Worm (Caenorhabditis elegans) whole organism, L2 larva: Measurements from ENCODE around the gene gfi-3.
A peak's percentile ranks its signal among the peaks of the same experiment; 100 is the strongest.
"Not testable (repeated sequence)": the region's sequence is repeated elsewhere in the genome, so short reads cannot be mapped to it uniquely, and the experiment has no call there.

Experiments used
- C34F6.9 ChIP-seq: fragments of 150-350 bp; optimal IDR thresholded peaks from 2 replicates; lab custom pipeline; 2014; ENCODE audit warnings: missing biosample characterization, missing genetic modification characterization
- F13H6.1 ChIP-seq: sonication (generic microtip); optimal IDR thresholded peaks from 2 replicates; lab custom pipeline; 2016; ENCODE audit warnings: missing genetic modification characterization, missing compliant biosample characterization
- R02D3.7 ChIP-seq: fragments of 150-350 bp; optimal IDR thresholded peaks from 2 replicates; lab custom pipeline; 2014; ENCODE audit warnings: missing biosample characterization, missing genetic modification characterization
- Y55F3AM.14 ChIP-seq: fragments of 200-800 bp; sonication (Bioruptor generic); optimal IDR thresholded peaks from 2 replicates; lab custom pipeline; 2018; ENCODE audit warnings: mild to moderate bottlenecking, missing genetic modification characterization, missing compliant biosample characterization
- ZK546.5 ChIP-seq: sonication (generic microtip); optimal IDR thresholded peaks from 2 replicates; lab custom pipeline; 2017; ENCODE audit warnings: missing biosample characterization, missing genetic modification characterization
- alr-1 ChIP-seq: fragments of 150-350 bp; optimal IDR thresholded peaks from 2 replicates; lab custom pipeline; 2014; ENCODE audit warnings: missing biosample characterization, missing genetic modification characterization
- ama-1 ChIP-seq: fragments of 150-350 bp; optimal IDR thresholded peaks from 2 replicates; lab custom pipeline; 2018; ENCODE audit warnings: inconsistent platforms
- blmp-1 ChIP-seq: sonication (generic microtip); optimal IDR thresholded peaks from 2 replicates; lab custom pipeline; 2017; ENCODE audit warnings: missing genetic modification characterization, mild to moderate bottlenecking, missing compliant biosample characterization, antibody characterized with exemption, moderate library complexity; ENCODE audit not compliant: insufficient read depth
- ceh-82 ChIP-seq: fragments of 150-350 bp; optimal IDR thresholded peaks from 2 replicates; lab custom pipeline; 2014; ENCODE audit warnings: missing biosample characterization, missing genetic modification characterization
- crh-2 ChIP-seq: sonication (generic microtip); optimal IDR thresholded peaks from 2 replicates; lab custom pipeline; 2017; ENCODE audit warnings: missing biosample characterization, missing genetic modification characterization
- dmd-4 ChIP-seq: sonication (generic microtip); optimal IDR thresholded peaks from 2 replicates; lab custom pipeline; 2017; ENCODE audit warnings: missing biosample characterization, missing genetic modification characterization
- egl-27 ChIP-seq: sonication (generic microtip); optimal IDR thresholded peaks from 3 replicates; lab custom pipeline; 2017; ENCODE audit warnings: missing biosample characterization, missing genetic modification reagents, missing genetic modification characterization
- elt-1 ChIP-seq: fragments of 150-350 bp; optimal IDR thresholded peaks from 2 replicates; lab custom pipeline; 2014; ENCODE audit warnings: missing biosample characterization, missing genetic modification characterization
- elt-3 ChIP-seq: sonication (generic microtip); optimal IDR thresholded peaks from 2 replicates; lab custom pipeline; 2017; ENCODE audit warnings: missing biosample characterization, missing genetic modification characterization
- fos-1 ChIP-seq: fragments of 150-350 bp; optimal IDR thresholded peaks from 2 replicates; lab custom pipeline; 2014; ENCODE audit warnings: missing biosample characterization, missing genetic modification characterization
- gmeb-1 ChIP-seq: fragments of 150-350 bp; optimal IDR thresholded peaks from 2 replicates; lab custom pipeline; 2014; ENCODE audit warnings: missing biosample characterization, missing genetic modification characterization
- lin-11 ChIP-seq: fragments of 150-350 bp; sonication (generic microtip); optimal IDR thresholded peaks from 2 replicates; lab custom pipeline; 2014; ENCODE audit warnings: missing biosample characterization, missing genetic modification characterization, inconsistent platforms, mixed read lengths
- lin-13 ChIP-seq: fragments of 150-350 bp; optimal IDR thresholded peaks from 2 replicates; lab custom pipeline; 2014; ENCODE audit warnings: missing biosample characterization, missing genetic modification reagents, missing genetic modification characterization
- lin-39 ChIP-seq: fragments of 150-350 bp; optimal IDR thresholded peaks from 2 replicates; lab custom pipeline; 2014; ENCODE audit warnings: missing biosample characterization, missing genetic modification reagents, missing genetic modification characterization
- lsy-2 ChIP-seq, 2 experiments: fragments of 150-350 bp in 1 of 2; sonication (generic microtip) in 1 of 2; optimal IDR thresholded peaks; 2 replicates each; lab custom pipeline; 2014 to 2017; ENCODE audit warnings: missing biosample characterization in 2 of 2, missing genetic modification characterization in 2 of 2
- mab-5 ChIP-seq: fragments of 150-350 bp; optimal IDR thresholded peaks from 2 replicates; lab custom pipeline; 2014; ENCODE audit warnings: missing biosample characterization, missing genetic modification characterization
- mbf-1 ChIP-seq: sonication (generic microtip); optimal IDR thresholded peaks from 2 replicates; lab custom pipeline; 2017; ENCODE audit warnings: missing biosample characterization, missing genetic modification characterization
- nhr-10 ChIP-seq: sonication (generic microtip); optimal IDR thresholded peaks from 2 replicates; lab custom pipeline; 2017; ENCODE audit warnings: missing biosample characterization, missing genetic modification characterization
- nhr-11 ChIP-seq: fragments of 150-350 bp; optimal IDR thresholded peaks from 2 replicates; lab custom pipeline; 2014; ENCODE audit warnings: missing biosample characterization, missing genetic modification characterization
- nhr-12 ChIP-seq: fragments of 150-350 bp; optimal IDR thresholded peaks from 2 replicates; lab custom pipeline; 2014; ENCODE audit warnings: missing biosample characterization, missing genetic modification characterization
- nhr-129 ChIP-seq: fragments of 150-350 bp; optimal IDR thresholded peaks from 2 replicates; lab custom pipeline; 2014; ENCODE audit warnings: missing biosample characterization, missing genetic modification characterization
- nhr-21 ChIP-seq: fragments of 150-350 bp; optimal IDR thresholded peaks from 2 replicates; lab custom pipeline; 2014; ENCODE audit warnings: missing biosample characterization, missing genetic modification characterization
- nhr-23 ChIP-seq: fragments of 150-350 bp; optimal IDR thresholded peaks from 2 replicates; lab custom pipeline; 2014; ENCODE audit warnings: missing biosample characterization, missing genetic modification reagents, missing genetic modification characterization
- nhr-237 ChIP-seq: fragments of 150-350 bp; optimal IDR thresholded peaks from 2 replicates; lab custom pipeline; 2014; ENCODE audit warnings: missing biosample characterization, missing genetic modification characterization
- nhr-25 ChIP-seq: fragments of 150-350 bp; sonication (generic microtip); optimal IDR thresholded peaks from 3 replicates; lab custom pipeline; 2014; ENCODE audit warnings: missing biosample characterization, missing genetic modification characterization
- nhr-6 ChIP-seq: fragments of 150-350 bp; optimal IDR thresholded peaks from 2 replicates; lab custom pipeline; 2014; ENCODE audit warnings: missing biosample characterization, missing genetic modification characterization
- nhr-77 ChIP-seq: fragments of 150-350 bp; optimal IDR thresholded peaks from 2 replicates; lab custom pipeline; 2014; ENCODE audit warnings: missing biosample characterization, missing genetic modification characterization
- peb-1 ChIP-seq: fragments of 150-350 bp; optimal IDR thresholded peaks from 2 replicates; lab custom pipeline; 2014; ENCODE audit warnings: missing biosample characterization, missing genetic modification characterization
- sem-4 ChIP-seq: fragments of 150-350 bp; optimal IDR thresholded peaks from 2 replicates; lab custom pipeline; 2014; ENCODE audit warnings: missing biosample characterization, missing genetic modification reagents, missing genetic modification characterization
- skn-1 ChIP-seq: sonication (generic microtip); optimal IDR thresholded peaks from 2 replicates; lab custom pipeline; 2017; ENCODE audit warnings: missing biosample characterization, missing genetic modification characterization
- sma-3 ChIP-seq: sonication (generic microtip); optimal IDR thresholded peaks from 2 replicates; lab custom pipeline; 2016; ENCODE audit warnings: missing genetic modification reagents, missing genetic modification characterization, missing compliant biosample characterization
- sma-9 ChIP-seq, 2 experiments: fragments of 150-350 bp in 1 of 2; sonication (generic microtip) in 1 of 2; optimal IDR thresholded peaks; 2 replicates each; lab custom pipeline; 2014 to 2016; ENCODE audit warnings: missing genetic modification characterization in 2 of 2, mild to moderate bottlenecking in 1 of 2, missing biosample characterization in 1 of 2, missing compliant biosample characterization in 1 of 2, missing genetic modification reagents in 1 of 2, moderate library complexity in 1 of 2
- snpc-4 ChIP-seq: fragments of 150-350 bp; optimal IDR thresholded peaks from 2 replicates; lab custom pipeline; 2014; ENCODE audit warnings: missing biosample characterization, missing genetic modification characterization
- unc-39 ChIP-seq: fragments of 150-350 bp; optimal IDR thresholded peaks from 2 replicates; lab custom pipeline; 2014; ENCODE audit warnings: missing biosample characterization, missing genetic modification characterization
- unc-55 ChIP-seq: fragments of 150-350 bp; sonication (generic microtip); optimal IDR thresholded peaks from 3 replicates; lab custom pipeline; 2014; ENCODE audit warnings: missing biosample characterization, missing genetic modification reagents, missing genetic modification characterization
- unc-62 ChIP-seq: fragments of 150-350 bp; optimal IDR thresholded peaks from 2 replicates; lab custom pipeline; 2014; ENCODE audit warnings: missing biosample characterization, missing genetic modification reagents, missing genetic modification characterization
- ztf-1 ChIP-seq: fragments of 200-800 bp; sonication (Bioruptor generic); conservative IDR thresholded peaks from 2 replicates; pipeline ENCODE4 v1.3.6; 2022; ENCODE audit warnings: missing genetic modification characterization, missing compliant biosample characterization
- ztf-11 ChIP-seq: sonication (generic microtip); optimal IDR thresholded peaks from 2 replicates; lab custom pipeline; 2017; ENCODE audit warnings: missing biosample characterization, missing genetic modification characterization
- ztf-4 ChIP-seq: fragments of 150-350 bp; optimal IDR thresholded peaks from 2 replicates; lab custom pipeline; 2014; ENCODE audit warnings: missing biosample characterization, missing genetic modification characterization

The gfi-3 gene

DNA sequence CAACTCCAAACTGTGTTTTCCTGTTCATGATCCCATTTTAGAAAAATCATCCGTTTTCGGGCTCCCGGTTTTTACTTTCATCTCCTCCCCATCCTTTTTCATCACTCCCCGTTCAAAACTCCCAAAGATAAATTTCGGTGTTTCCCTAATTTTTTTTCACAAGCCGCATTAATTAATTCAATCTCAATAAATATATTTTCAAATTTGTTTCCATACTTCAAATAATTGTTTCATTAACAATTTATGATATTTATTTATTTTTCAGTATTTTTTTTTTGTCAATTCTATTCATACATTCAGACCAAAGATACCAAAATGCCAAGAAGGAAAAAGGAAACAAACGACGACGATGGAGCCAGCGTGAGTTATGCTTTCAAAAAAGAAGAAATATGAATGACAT is 40.1 kb downstream of the gfi-3 start, which contains the start of gene D1025.1:
TSS of gene D1025.1 (plus strand) at position 301 of the 400 bp plus-strand sequence.
- TF ChIP-seq unc-55 (no peak), crh-2 (tag; lab: Kevin White, UChicago) (no peak), R02D3.7 (tag; lab: Kevin White, UChicago) (no peak)

- TF ChIP-seq R02D3.7 (tag; lab: Kevin White, UChicago) (no peak), peb-1 (tag; lab: Kevin White, UChicago) (no peak), elt-3 (tag; lab: Kevin White, UChicago) (no peak), Y55F3AM.14 (GFP tag; lab: Kevin White, UChicago) (no peak), lin-39 (no peak)
These were observed 42.9 kb downstream of the gfi-3 start, which contains the start of gene nspc-16 for ce11 chrX:14523275-14523674. TSS of gene nspc-16 (plus strand) at chrX:14523575.

- TF ChIP-seq nhr-129 (tag; lab: Kevin White, UChicago); elt-1 (tag; lab: Kevin White, UChicago); nhr-77: not testable (repeated sequence)
These were observed 44.6 kb downstream of the gfi-3 start, which contains the start of gene nspc-17 for ce11 chrX:14525081-14525324. TSS of gene nspc-17 (minus strand) at chrX:14525181.

DNA sequence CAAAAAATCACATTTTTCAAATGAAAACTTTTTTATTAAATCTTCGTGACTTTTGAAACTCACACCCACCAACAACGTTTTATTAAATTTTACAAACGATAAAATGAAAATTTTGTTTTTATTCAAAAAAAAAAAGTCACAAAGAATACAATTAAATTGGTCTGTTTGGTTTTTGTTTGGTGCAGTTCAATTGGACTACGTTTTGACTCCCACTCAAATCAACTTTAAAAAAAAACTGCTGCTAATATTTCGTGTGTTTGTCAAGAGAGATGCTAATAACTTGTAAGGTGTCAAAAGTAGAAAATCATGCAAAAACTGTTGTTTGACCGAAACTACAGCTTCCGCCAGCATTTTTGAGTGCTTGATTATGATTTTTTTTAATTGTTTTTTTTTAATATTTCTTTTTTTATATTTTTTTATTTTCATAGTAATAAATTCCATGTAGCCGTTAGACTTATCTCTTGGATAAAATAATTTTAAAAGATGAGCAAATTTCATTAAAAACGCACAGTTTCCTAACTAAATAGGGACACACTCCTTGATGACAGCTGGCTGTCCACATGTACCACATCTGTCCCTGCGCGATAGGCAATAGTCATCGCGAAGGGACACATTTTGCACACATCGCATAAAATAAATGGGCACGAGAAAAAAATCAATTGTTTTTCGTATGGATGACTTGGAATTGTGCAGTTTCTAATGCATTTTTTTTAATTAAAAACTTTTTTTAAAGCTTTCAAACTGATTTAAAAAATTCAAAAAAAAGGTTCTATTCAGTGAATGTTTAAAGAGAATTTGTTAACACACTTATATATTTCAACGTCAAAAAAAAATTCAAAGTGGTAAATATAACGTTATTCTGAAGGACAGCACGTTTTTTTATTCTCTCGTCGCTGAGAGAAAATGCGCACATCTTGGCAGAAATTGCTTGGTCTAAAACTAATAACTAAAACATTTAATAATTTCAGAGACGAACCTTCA is 45.2 kb downstream of the gfi-3 start:
- peak; percentile 99 for TF ChIP-seq nhr-25
- TF ChIP-seq F13H6.1 (tag; lab: Kevin White, UChicago): peak; percentile 99
- peak; percentile 79 for TF ChIP-seq unc-39
- peak; percentile 100 for TF ChIP-seq ceh-82 (tag; lab: Kevin White, UChicago)
- peak; percentile 94 for TF ChIP-seq gmeb-1
- peak; percentile 98 for TF ChIP-seq nhr-10 (tag; lab: Kevin White, UChicago)
- TF ChIP-seq blmp-1 (tag; lab: Kevin White, UChicago): peak; percentile 87
- TF ChIP-seq ZK546.5: peak; percentile 88
- TF ChIP-seq snpc-4 (tag; lab: Kevin White, UChicago): peak; percentile 92
- peak; percentile 97 for TF ChIP-seq lin-39
- peak; percentile 98 for TF ChIP-seq Y55F3AM.14 (GFP tag; lab: Kevin White, UChicago)
- TF ChIP-seq nhr-77: peak; percentile 99
- peak; percentile 82 for TF ChIP-seq ztf-11 (tag; lab: Kevin White, UChicago)
- TF ChIP-seq unc-62 (GFP tag; lab: Kevin White, UChicago): peak; percentile 99
- TF ChIP-seq egl-27 (tag; lab: Kevin White, UChicago): peak; percentile 98
- TF ChIP-seq nhr-129 (tag; lab: Kevin White, UChicago): peak; percentile 100
- peak; percentile 81 for TF ChIP-seq nhr-11 (tag; lab: Kevin White, UChicago)
- TF ChIP-seq elt-1 (tag; lab: Kevin White, UChicago): no peak
- peak; percentile 74 for TF ChIP-seq dmd-4 (tag; lab: Kevin White, UChicago)
- TF ChIP-seq ama-1 (lab: Kevin White, UChicago): peak; percentile 69
- TF ChIP-seq mbf-1: peak; percentile 79
- no peak for TF ChIP-seq nhr-23 (tag; lab: Kevin White, UChicago)
- TF ChIP-seq fos-1 (tag; lab: Kevin White, UChicago): peak; percentile 99
- peak; percentile 99 for TF ChIP-seq C34F6.9
- peak; percentile 98 for TF ChIP-seq lin-11 (tag; lab: Kevin White, UChicago)
- no peak for TF ChIP-seq ztf-1 (GFP tag; lab: Robert Waterston, UW)
- peak; percentile 99 for TF ChIP-seq ztf-4 (tag; lab: Kevin White, UChicago)
- TF ChIP-seq lin-13: peak; percentile 99
- TF ChIP-seq skn-1 (tag; lab: Kevin White, UChicago): peak; percentile 85
- TF ChIP-seq nhr-6 (tag; lab: Kevin White, UChicago): peak; percentile 99
- TF ChIP-seq nhr-12 (tag; lab: Kevin White, UChicago): peak; percentile 80
- peak; percentile 99 for TF ChIP-seq mab-5 (tag; lab: Kevin White, UChicago)
- peak; percentile 98 for TF ChIP-seq nhr-237 (tag; lab: Kevin White, UChicago)
- peak; percentile 99 for TF ChIP-seq sem-4 (tag; lab: Kevin White, UChicago)
- TF ChIP-seq peb-1 (tag; lab: Kevin White, UChicago): no peak
- peak; percentile 99 for TF ChIP-seq sma-9 (GFP tag; optimal IDR thresholded peaks at IDR 0.05; lab: Kevin White, UChicago)
- no peak for TF ChIP-seq sma-9 (tag; optimal IDR thresholded peaks at IDR 0.05; lab: Kevin White, UChicago)
- TF ChIP-seq crh-2 (tag; lab: Kevin White, UChicago): peak; percentile 100
- TF ChIP-seq sma-3: peak; percentile 99
- peak; percentile 97 for TF ChIP-seq lsy-2 (tag; optimal IDR thresholded peaks at IDR 0.05; lab: Kevin White, UChicago)
- TF ChIP-seq nhr-21 (tag; lab: Kevin White, UChicago): peak; percentile 100
- no peak for TF ChIP-seq alr-1
- peak; percentile 99 for TF ChIP-seq unc-55
